Worm (Caenorhabditis elegans): Measurements from ENCODE around the gene henn-1.

Gene henn-1

ce11 chrIII:8228916-8229315, 3.5 kb upstream of the henn-1 start:
- TF ChIP-seq fos-1 (tag; optimal IDR thresholded peaks at IDR 0.05) (no peak), ceh-9 (tag; optimal IDR thresholded peaks at IDR 0.05) (no peak), nhr-76 (tag; optimal IDR thresholded peaks at IDR 0.05) (no peak), nhr-43 (tag; optimal IDR thresholded peaks at IDR 0.05; ENCODE audit: poor library complexity, severe bottlenecking) (no peak), nhr-77 (tag; optimal IDR thresholded peaks at IDR 0.05) (no peak), nhr-11 (tag; optimal IDR thresholded peaks at IDR 0.05) (no peak), pha-4 (tag; optimal IDR thresholded peaks at IDR 0.05) (no peak), fkh-2 (tag; optimal IDR thresholded peaks at IDR 0.05) (no peak), ceh-28 (tag; optimal IDR thresholded peaks at IDR 0.05) (no peak), mml-1 (tag; optimal IDR thresholded peaks at IDR 0.05) (no peak), tbx-2 (tag; optimal IDR thresholded peaks at IDR 0.05) (no peak), zag-1 (tag; optimal IDR thresholded peaks at IDR 0.05) (no peak), nhr-25 (tag; optimal IDR thresholded peaks at IDR 0.05) (peak; percentile 48), unc-39 (tag; optimal IDR thresholded peaks at IDR 0.05) (no peak), egl-5 (tag; optimal IDR thresholded peaks at IDR 0.05) (peak; percentile 25), nhr-28 (tag; optimal IDR thresholded peaks at IDR 0.05) (no peak), nhr-23 (tag; optimal IDR thresholded peaks at IDR 0.05) (peak; percentile 2)

- TF ChIP-seq nfya-1 (tag; optimal IDR thresholded peaks at IDR 0.05; ENCODE audit: insufficient read depth) (peak; percentile 12), nhr-11 (tag; optimal IDR thresholded peaks at IDR 0.05) (peak; percentile 32), pqm-1 (tag; optimal IDR thresholded peaks at IDR 0.05) (no peak)
These were observed 3.0 kb upstream of the henn-1 start for ce11 chrIII:8229480-8229879.

- TF ChIP-seq ZK546.5 (tag; optimal IDR thresholded peaks at IDR 0.05): no peak
- TF ChIP-seq sea-2 (GFP tag; optimal IDR thresholded peaks at IDR 0.05): no peak
- no peak for TF ChIP-seq pqm-1 (tag; optimal IDR thresholded peaks at IDR 0.05)
- no peak for TF ChIP-seq nhr-12 (tag; optimal IDR thresholded peaks at IDR 0.05)
- peak; percentile 4 for TF ChIP-seq nhr-23 (tag; optimal IDR thresholded peaks at IDR 0.05)
These were observed 2.9 kb downstream of the henn-1 start, which contains the start of gene C02F5.14 for ce11 chrIII:8235358-8235757. Gene C02F5.14 (minus strand): TSS chrIII:8235514.

ce11 chrIII:8235880-8236279, 3.4 kb downstream of the henn-1 start, which contains the start of gene C02F5.5:
Gene C02F5.5 (plus strand): TSS chrIII:8236180.
- TF ChIP-seq sea-2 (GFP tag; optimal IDR thresholded peaks at IDR 0.05): no peak
- no peak for TF ChIP-seq fkh-10 (GFP tag; optimal IDR thresholded peaks at IDR 0.05)
- TF ChIP-seq hmg-11 (tag; optimal IDR thresholded peaks at IDR 0.05): no peak

- TF ChIP-seq unc-62 (GFP tag; optimal IDR thresholded peaks at IDR 0.05) (no peak), tbx-2 (tag; optimal IDR thresholded peaks at IDR 0.05) (no peak), lin-15B (tag; optimal IDR thresholded peaks at IDR 0.05) (no peak), zag-1 (tag; optimal IDR thresholded peaks at IDR 0.05) (no peak), pqm-1 (tag; optimal IDR thresholded peaks at IDR 0.05) (peak; percentile 86), elt-2 (tag; optimal IDR thresholded peaks at IDR 0.05) (peak; percentile 86), jun-1 (tag; optimal IDR thresholded peaks at IDR 0.05) (peak; percentile 49), hmg-11 (tag; optimal IDR thresholded peaks at IDR 0.05) (no peak), pha-4 (tag; optimal IDR thresholded peaks at IDR 0.05) (peak; percentile 69)
These were observed 5.4 kb downstream of the henn-1 start, which contains the start of gene tsp-2 for ce11 chrIII:8237827-8238226. Gene tsp-2 (minus strand): TSS chrIII:8237935.

- TF ChIP-seq fos-1 (tag; optimal IDR thresholded peaks at IDR 0.05) (no peak), egl-5 (tag; optimal IDR thresholded peaks at IDR 0.05) (no peak), nhr-25 (tag; optimal IDR thresholded peaks at IDR 0.05) (no peak), skn-1 (tag; optimal IDR thresholded peaks at IDR 0.05) (no peak), pha-4 (tag; optimal IDR thresholded peaks at IDR 0.05) (peak; percentile 21), ceh-9 (tag; optimal IDR thresholded peaks at IDR 0.05) (no peak), elt-2 (tag; optimal IDR thresholded peaks at IDR 0.05) (peak; percentile 35), zag-1 (tag; optimal IDR thresholded peaks at IDR 0.05) (no peak), pqm-1 (tag; optimal IDR thresholded peaks at IDR 0.05) (peak; percentile 39), ztf-11 (tag; optimal IDR thresholded peaks at IDR 0.05) (no peak), R02D3.7 (tag; optimal IDR thresholded peaks at IDR 0.05) (no peak), nhr-28 (tag; optimal IDR thresholded peaks at IDR 0.05) (no peak)
These were observed 6.9 kb downstream of the henn-1 start, which contains the start of gene tsp-1 for ce11 chrIII:8239325-8239724. Gene tsp-1 (minus strand): TSS chrIII:8239423.

Measured in whole organism, L3 larva.